Fruit fly (Drosophila melanogaster) Kc167 (cell line): Measurements from ENCODE around the gene Ork1.

Source experiments
- Myc ChIP-seq: fragments of >200 bp; optimal IDR thresholded peaks from 2 replicates; lab custom pipeline; 2017; ENCODE audit warnings: missing external identifiers
- Sin3A ChIP-seq: fragments of >200 bp; optimal IDR thresholded peaks from 2 replicates; lab custom pipeline; 2018; ENCODE audit warnings: missing external identifiers
- h ChIP-seq: fragments of >200 bp; optimal IDR thresholded peaks from 3 replicates; lab custom pipeline; 2018; ENCODE audit warnings: missing external identifiers
- insv ChIP-seq: fragments of >200 bp; optimal IDR thresholded peaks from 3 replicates; lab custom pipeline; 2018; ENCODE audit warnings: missing external identifiers
- psq ChIP-seq: fragments of >200 bp; optimal IDR thresholded peaks from 2 replicates; lab custom pipeline; 2017; ENCODE audit warnings: missing external identifiers
- ttk ChIP-seq: sonication (Bioruptor generic); optimal IDR thresholded peaks from 2 replicates; lab custom pipeline; 2017; ENCODE audit warnings: missing external identifiers

Ork1 gene

dm6 chrX:10846972-10847435, 44.0 kb downstream of the Ork1 start, which contains the start of gene sbr:
Gene sbr, minus strand, starts transcription at chrX:10847092.
- TF ChIP-seq ttk (no peak), h (lab: Kevin White, UChicago) (no peak), insv (no peak), psq (lab: Kevin White, UChicago) (no peak), Myc (no peak), Sin3A (lab: Kevin White, UChicago) (no peak)

- TF ChIP-seq Sin3A (lab: Kevin White, UChicago) (no peak), psq (lab: Kevin White, UChicago) (no peak), Myc (no peak), ttk (no peak), insv (no peak), h (lab: Kevin White, UChicago) (no peak)
Observed at dm6 chrX:10845256-10845655, 45.8 kb downstream of the Ork1 start.

- TF ChIP-seq psq (lab: Kevin White, UChicago) (no peak), h (lab: Kevin White, UChicago) (no peak), Myc (no peak), ttk (no peak), insv (no peak), Sin3A (lab: Kevin White, UChicago) (no peak)
Observed at dm6 chrX:10844807-10845206, 46.2 kb downstream of the Ork1 start, which contains the start of gene CG32669. Gene CG32669, minus strand, starts transcription at chrX:10845081.

- no peak for TF ChIP-seq Myc
Observed at dm6 chrX:10841717-10842255, 49.3 kb downstream of the Ork1 start, which contains the start of gene CG15209. Gene CG15209, plus strand, starts transcription at chrX:10842205.

dm6 chrX:10840892-10841564, 50.0 kb downstream of the Ork1 start:
- TF ChIP-seq psq (lab: Kevin White, UChicago): no peak
- TF ChIP-seq Myc: no peak
- TF ChIP-seq Sin3A (lab: Kevin White, UChicago): no peak
- no peak for TF ChIP-seq ttk
- no peak for TF ChIP-seq h (lab: Kevin White, UChicago)
- TF ChIP-seq insv: no peak

- TF ChIP-seq insv (no peak), psq (lab: Kevin White, UChicago) (no peak), Sin3A (lab: Kevin White, UChicago) (no peak), ttk (no peak), h (lab: Kevin White, UChicago) (no peak), Myc (no peak)
Observed at dm6 chrX:10838962-10839361, 52.1 kb downstream of the Ork1 start, which contains the start of gene CG15210. Gene CG15210, plus strand, starts transcription at chrX:10839230.

- TF ChIP-seq Myc (no peak), insv (no peak), Sin3A (lab: Kevin White, UChicago) (no peak), ttk (no peak), h (lab: Kevin White, UChicago) (no peak), psq (lab: Kevin White, UChicago) (no peak)
Observed at dm6 chrX:10835631-10836030, 55.4 kb downstream of the Ork1 start.

dm6 chrX:10832369-10832768, 58.7 kb downstream of the Ork1 start:
- no peak for TF ChIP-seq insv
- no peak for TF ChIP-seq Sin3A (lab: Kevin White, UChicago)
- no peak for TF ChIP-seq psq (lab: Kevin White, UChicago)
- no peak for TF ChIP-seq Myc
